Fruit fly (Drosophila melanogaster): ENCODE results near the gene Met.
A peak's percentile ranks its signal among the peaks of the same experiment; 100 is the strongest.

Gene Met

dm6 chrX:11576540-11576939 is 39.4 kb upstream of the Met start, which contains the start of gene CG11695 (continued):
- TF ChIP-seq CG12299 (tag; optimal IDR thresholded peaks at IDR 0.05) = peak; percentile 61
- peak; percentile 52; the same call in 1 of the 2 replicates for TF ChIP-seq vvl (GFP tag; IDR thresholded peaks at IDR 0.05)
- TF ChIP-seq Doc3 (GFP tag; IDR thresholded peaks at IDR 0.05; ENCODE audit: partially characterized antibody) = no peak
- TF ChIP-seq sqz (GFP tag; optimal IDR thresholded peaks at IDR 0.05) = no peak
- TF ChIP-seq sima (GFP tag; optimal IDR thresholded peaks at IDR 0.05) = no peak
- TF ChIP-seq CG8388 (GFP tag; optimal IDR thresholded peaks at IDR 0.05) = peak; percentile 42
- TF ChIP-seq CG12391 (tag; optimal IDR thresholded peaks at IDR 0.05) = peak; percentile 81
- TF ChIP-seq Ptx1 (GFP tag; IDR thresholded peaks at IDR 0.05) = peak; percentile 70
- TF ChIP-seq D (optimal IDR thresholded peaks at IDR 0.05) = no peak
- no peak for TF ChIP-seq D (GFP tag; optimal IDR thresholded peaks at IDR 0.05)
- TF ChIP-seq H15 (GFP tag; IDR thresholded peaks at IDR 0.05) = peak; percentile 38; the same call in 1 of the 3 replicates
- TF ChIP-seq pnt (GFP tag; optimal IDR thresholded peaks at IDR 0.05) = peak; percentile 17
- TF ChIP-seq YL-1 (GFP tag; optimal IDR thresholded peaks at IDR 0.05) = peak; percentile 77
- TF ChIP-seq CG11398 (GFP tag; optimal IDR thresholded peaks at IDR 0.05) = no peak
- peak; percentile 22 for TF ChIP-seq Dp (GFP tag; optimal IDR thresholded peaks at IDR 0.05)
- TF ChIP-seq CG2116 (GFP tag; optimal IDR thresholded peaks at IDR 0.05) = peak; percentile 42
- TF ChIP-seq CG6272 (GFP tag; IDR thresholded peaks at IDR 0.05) = no peak
- no peak for TF ChIP-seq CG7928 (GFP tag; optimal IDR thresholded peaks at IDR 0.05)
- TF ChIP-seq CG13424 (tag; optimal IDR thresholded peaks at IDR 0.05) = peak; percentile 78
- no peak for TF ChIP-seq Elba2 (GFP tag; optimal IDR thresholded peaks at IDR 0.05)
- TF ChIP-seq CG10366 (GFP tag; IDR thresholded peaks at IDR 0.05) = peak; percentile 56
- TF ChIP-seq Rfx (GFP tag; IDR thresholded peaks at IDR 0.05) = peak; percentile 81
- TF ChIP-seq tll (GFP tag; optimal IDR thresholded peaks at IDR 0.05) = no peak
- no peak for TF ChIP-seq ac (GFP tag; optimal IDR thresholded peaks at IDR 0.05)
- TF ChIP-seq Hr3 (GFP tag; optimal IDR thresholded peaks at IDR 0.05) = peak; percentile 60
- TF ChIP-seq chinmo (GFP tag; IDR thresholded peaks at IDR 0.05; ENCODE audit: partially characterized antibody) = no peak
- TF ChIP-seq Dfd (GFP tag; optimal IDR thresholded peaks at IDR 0.05) = no peak
- TF ChIP-seq Sox100B (GFP tag; optimal IDR thresholded peaks at IDR 0.05) = no peak
- peak; percentile 79 for TF ChIP-seq B-H2 (GFP tag; optimal IDR thresholded peaks at IDR 0.05)
- TF ChIP-seq az2 (GFP tag; optimal IDR thresholded peaks at IDR 0.05) = peak; percentile 54
- TF ChIP-seq CG4854 (GFP tag; optimal IDR thresholded peaks at IDR 0.05) = no peak
- TF ChIP-seq unpg (GFP tag; optimal IDR thresholded peaks at IDR 0.05) = peak; percentile 71
- TF ChIP-seq nom (GFP tag; optimal IDR thresholded peaks at IDR 0.05) = peak; percentile 67
- TF ChIP-seq grau (tag; optimal IDR thresholded peaks at IDR 0.05) = peak; percentile 77
- peak; percentile 72 for TF ChIP-seq Fer3 (tag; optimal IDR thresholded peaks at IDR 0.05)
- peak; percentile 63 for TF ChIP-seq trem (tag; optimal IDR thresholded peaks at IDR 0.05)
- TF ChIP-seq tx (GFP tag; optimal IDR thresholded peaks at IDR 0.05) = peak; percentile 15
- TF ChIP-seq Antp (GFP tag; optimal IDR thresholded peaks at IDR 0.05) = peak; percentile 50
- TF ChIP-seq NK7.1 (GFP tag; optimal IDR thresholded peaks at IDR 0.05) = no peak
- no peak for TF ChIP-seq CG10274 (GFP tag; optimal IDR thresholded peaks at IDR 0.05)
- TF ChIP-seq CG4707 (GFP tag; optimal IDR thresholded peaks at IDR 0.05) = peak; percentile 21
- TF ChIP-seq Eip74EF (GFP tag; optimal IDR thresholded peaks at IDR 0.05) = no peak
- peak; percentile 14 for TF ChIP-seq CG6683 (GFP tag; optimal IDR thresholded peaks at IDR 0.05)
- TF ChIP-seq Atf3 (GFP tag; optimal IDR thresholded peaks at IDR 0.05) = no peak
- peak; percentile 55 for TF ChIP-seq CG13624 (GFP tag; optimal IDR thresholded peaks at IDR 0.05)
- TF ChIP-seq dysf (GFP tag; IDR thresholded peaks at IDR 0.05) = peak; percentile 76
- no peak for TF ChIP-seq CG11085 (GFP tag; IDR thresholded peaks at IDR 0.05)
- peak; percentile 34; the same call in 1 of the 2 replicates for TF ChIP-seq Atf6 (GFP tag; IDR thresholded peaks at IDR 0.05)
- no peak for TF ChIP-seq nau (GFP tag; optimal IDR thresholded peaks at IDR 0.05)
- peak; percentile 57 for TF ChIP-seq chn (GFP tag; optimal IDR thresholded peaks at IDR 0.05)
